Worm (Caenorhabditis elegans) whole organism, midembryonic: ENCODE results near the gene K08D10.11.
A peak's percentile ranks its signal among the peaks of the same experiment; 100 is the strongest.
"Not testable (repeated sequence)": the region's sequence is repeated elsewhere in the genome, so short reads cannot be mapped to it uniquely, and the experiment has no call there.

Experiments used
- T22C8.4 ChIP-seq: fragments of 200-800 bp; sonication (Bioruptor generic); IDR thresholded peaks from 2 replicates; pipeline ENCODE4 v1.3.6; 2022; ENCODE audit warnings: missing genetic modification characterization, missing compliant biosample characterization
- cog-1 ChIP-seq: sonication (generic microtip); optimal IDR thresholded peaks from 2 replicates; lab custom pipeline; 2016; ENCODE audit warnings: missing genetic modification characterization, missing compliant biosample characterization
- flt-1 ChIP-seq: fragments of 200-800 bp; sonication (Bioruptor generic); IDR thresholded peaks from 2 replicates; pipeline ENCODE4 v1.3.6; 2022; ENCODE audit warnings: missing genetic modification characterization, missing compliant biosample characterization
- klf-2 ChIP-seq: fragments of 200-800 bp; sonication (Bioruptor generic); conservative IDR thresholded peaks from 2 replicates; pipeline ENCODE4 v1.3.6; 2022; ENCODE audit warnings: missing genetic modification reagents, missing genetic modification characterization, missing compliant biosample characterization
- med-1 ChIP-seq: sonication (generic microtip); optimal IDR thresholded peaks from 2 replicates; lab custom pipeline; 2017; ENCODE audit warnings: missing genetic modification characterization, mild to moderate bottlenecking, missing compliant biosample characterization, antibody characterized with exemption, missing genetic modification reagents; ENCODE audit not compliant: insufficient read depth
- ref-1 ChIP-seq: fragments of 200-800 bp; sonication (Bioruptor generic); conservative IDR thresholded peaks from 2 replicates; pipeline ENCODE4 v1.3.6; 2022; ENCODE audit warnings: missing genetic modification reagents, missing genetic modification characterization, missing compliant biosample characterization
- tab-1 ChIP-seq: fragments of 200-800 bp; sonication (Bioruptor generic); IDR thresholded peaks from 2 replicates; pipeline ENCODE4 v1.3.6; 2022; ENCODE audit warnings: missing genetic modification characterization, missing compliant biosample characterization
- ztf-23 ChIP-seq: fragments of 200-800 bp; sonication (Bioruptor generic); IDR thresholded peaks from 2 replicates; pipeline ENCODE4 v1.3.6; 2022; ENCODE audit warnings: missing genetic modification reagents, missing genetic modification characterization, missing compliant biosample characterization
- ztf-29 ChIP-seq: fragments of 200-800 bp; sonication (Bioruptor generic); IDR thresholded peaks from 2 replicates; pipeline ENCODE4 v1.3.6; 2022; ENCODE audit warnings: missing genetic modification reagents, missing genetic modification characterization, missing compliant biosample characterization

The K08D10.11 gene

DNA sequence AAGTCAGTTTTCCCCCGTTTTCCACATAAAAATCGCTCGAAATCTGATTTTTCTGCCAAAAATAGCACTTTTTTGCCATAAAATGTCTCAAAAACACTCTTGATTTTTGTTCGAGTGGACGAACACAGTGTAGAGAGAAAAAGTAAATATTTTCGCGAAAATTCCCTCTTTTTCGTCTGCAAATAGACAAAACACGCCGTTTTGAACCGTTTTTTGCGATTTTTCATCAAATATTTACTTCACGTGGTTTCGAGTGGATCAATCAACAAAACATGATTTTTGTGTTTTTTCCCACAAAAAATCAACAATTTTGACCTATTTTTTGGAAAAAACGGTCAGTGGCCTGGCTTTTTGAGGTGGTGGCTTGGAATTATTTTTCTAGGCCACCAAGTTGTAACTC is 23.1 kb upstream of the K08D10.11 start:
- TF ChIP-seq cog-1 (tag; lab: Kevin White, UChicago) (no peak), flt-1 (GFP tag; lab: Robert Waterston, UW) (no peak), ztf-29 (GFP tag; lab: Robert Waterston, UW) (no peak), ref-1 (GFP tag; lab: Robert Waterston, UW) (no peak), klf-2 (no peak), T22C8.4 (GFP tag; lab: Robert Waterston, UW) (no peak), ztf-23 (GFP tag; lab: Robert Waterston, UW) (no peak), tab-1 (GFP tag; lab: Robert Waterston, UW) (no peak), med-1 (GFP tag; lab: Kevin White, UChicago) (no peak)

ce11 chrIV:4207088-4207487 is 21.1 kb upstream of the K08D10.11 start, which contains the start of gene osgn-1:
Gene osgn-1 (plus strand): TSS chrIV:4207388.
- TF ChIP-seq med-1 (GFP tag; lab: Kevin White, UChicago) (no peak), T22C8.4 (GFP tag; lab: Robert Waterston, UW) (no peak), ref-1 (GFP tag; lab: Robert Waterston, UW) (no peak), cog-1 (tag; lab: Kevin White, UChicago) (no peak)

DNA sequence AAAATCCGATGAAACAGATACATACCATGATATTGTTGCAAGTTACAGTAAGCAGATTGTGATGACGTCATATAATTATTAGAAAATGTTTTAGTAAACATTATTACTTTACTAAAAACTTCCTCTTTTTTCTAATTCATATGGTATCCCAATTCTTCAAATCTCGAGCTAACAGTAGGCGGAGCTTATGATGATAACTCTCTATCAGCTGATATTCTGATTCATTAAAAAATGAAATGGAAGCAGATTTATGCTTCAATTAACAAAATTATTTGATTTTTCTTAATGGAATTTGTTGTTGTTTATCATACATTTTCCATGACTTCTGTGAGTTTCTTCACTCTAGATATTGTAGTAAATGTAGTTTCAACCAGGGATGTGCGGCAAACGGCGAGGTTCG is 18.3 kb upstream of the K08D10.11 start, which contains the start of gene pax-2:
Gene pax-2, minus strand, starts transcription at position 101 of the 400 bp plus-strand sequence.
- no peak for TF ChIP-seq ztf-29 (GFP tag; lab: Robert Waterston, UW)
- TF ChIP-seq klf-2, result no peak
- no peak for TF ChIP-seq ref-1 (GFP tag; lab: Robert Waterston, UW)
- TF ChIP-seq flt-1 (GFP tag; lab: Robert Waterston, UW), result no peak
- no peak for TF ChIP-seq cog-1 (tag; lab: Kevin White, UChicago)
- TF ChIP-seq ztf-23 (GFP tag; lab: Robert Waterston, UW), result no peak
- TF ChIP-seq med-1 (GFP tag; lab: Kevin White, UChicago), result no peak
- no peak for TF ChIP-seq T22C8.4 (GFP tag; lab: Robert Waterston, UW)
- TF ChIP-seq tab-1 (GFP tag; lab: Robert Waterston, UW), result no peak

ce11 chrIV:4197167-4197566 is 11.2 kb upstream of the K08D10.11 start, which contains the start of gene cyp-25A6:
Gene cyp-25A6 (plus strand): TSS chrIV:4197467.
- not testable (repeated sequence) for TF ChIP-seq flt-1 (GFP tag; lab: Robert Waterston, UW); ztf-23 (GFP tag; lab: Robert Waterston, UW); med-1 (GFP tag; lab: Kevin White, UChicago)

DNA sequence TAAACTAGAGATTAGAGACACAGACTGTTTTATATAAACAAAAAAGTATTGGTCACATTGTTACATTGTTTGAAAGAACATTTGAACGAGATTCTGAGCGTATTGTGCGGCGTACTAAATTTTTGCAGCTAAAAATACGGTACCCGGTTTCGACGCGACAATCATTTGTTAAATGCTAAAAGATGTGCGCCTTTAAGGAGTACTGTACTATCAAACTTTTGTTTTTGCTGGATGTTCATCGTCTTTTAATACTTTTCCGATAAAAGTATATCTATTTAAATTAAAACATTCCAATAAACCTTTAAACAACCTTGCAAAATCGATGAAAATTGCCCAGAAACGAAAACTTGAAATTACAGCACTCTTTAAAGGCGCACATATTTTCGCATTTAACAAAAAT is 10.7 kb upstream of the K08D10.11 start, which contains the start of gene K06B9.6:
Gene K06B9.6, minus strand, starts transcription at position 101 of the 400 bp plus-strand sequence.
- not testable (repeated sequence) for TF ChIP-seq ztf-29 (GFP tag; lab: Robert Waterston, UW); med-1 (GFP tag; lab: Kevin White, UChicago); ref-1 (GFP tag; lab: Robert Waterston, UW)

- TF ChIP-seq flt-1 (GFP tag; lab: Robert Waterston, UW) (peak; percentile 51; the same call in 1 of the 2 replicates), ztf-23 (GFP tag; lab: Robert Waterston, UW) (peak; percentile 78)
These were observed 1.2 kb downstream of the K08D10.11 start for ce11 chrIV:4184767-4185166.

ce11 chrIV:4180032-4180431 is 6.0 kb downstream of the K08D10.11 start:
- 0 out of 2 replicates have a peak, but pooled peaks have one; percentile 39 for TF ChIP-seq ztf-23 (GFP tag; lab: Robert Waterston, UW)

DNA sequence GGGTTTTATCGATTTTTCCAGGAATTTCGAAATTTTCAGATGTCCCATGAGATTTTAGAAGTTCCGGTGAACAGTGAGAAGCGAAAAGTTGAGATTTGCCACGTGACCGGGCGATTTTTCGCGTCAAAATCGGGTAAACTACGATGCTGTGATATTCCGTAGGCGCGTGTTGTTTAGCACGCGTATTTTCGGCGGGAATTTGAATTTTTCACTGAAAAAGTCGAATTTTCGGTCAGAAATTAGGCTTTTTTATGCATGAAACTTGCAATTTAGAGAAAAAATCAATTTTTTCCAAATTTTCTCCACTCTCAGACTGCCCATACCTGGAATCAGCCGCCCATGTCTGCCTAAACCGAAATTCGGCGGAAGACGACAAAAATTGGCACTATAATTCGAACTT is 7.6 kb downstream of the K08D10.11 start, which contains the start of gene tsen-34:
Gene tsen-34, plus strand, starts transcription at position 34 of the 400 bp plus-strand sequence.
- TF ChIP-seq med-1 (GFP tag; lab: Kevin White, UChicago) (no peak), ztf-29 (GFP tag; lab: Robert Waterston, UW) (no peak), ref-1 (GFP tag; lab: Robert Waterston, UW) (no peak), cog-1 (tag; lab: Kevin White, UChicago) (no peak), T22C8.4 (GFP tag; lab: Robert Waterston, UW) (no peak)

DNA sequence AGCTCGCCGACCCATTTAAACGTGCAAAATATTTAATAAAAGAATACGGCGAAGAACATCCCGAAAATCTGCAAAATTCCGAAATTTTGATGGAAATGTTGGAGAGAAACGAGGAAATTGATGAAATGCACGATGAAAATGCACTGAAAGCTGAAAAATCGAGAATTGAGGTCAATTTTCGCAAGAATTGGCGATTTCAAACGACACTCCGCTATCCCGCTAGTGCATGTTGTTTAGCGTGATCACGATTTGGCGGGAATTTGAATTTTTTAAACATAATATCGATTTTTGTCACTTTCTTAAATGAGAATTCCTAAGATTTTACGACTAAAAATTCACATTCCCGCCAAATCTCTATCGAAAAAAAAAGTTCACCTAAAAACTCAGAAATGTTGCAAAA is 8.4 kb downstream of the K08D10.11 start:
- no peak for TF ChIP-seq ref-1 (GFP tag; lab: Robert Waterston, UW)
- no peak for TF ChIP-seq cog-1 (tag; lab: Kevin White, UChicago)
- no peak for TF ChIP-seq klf-2
- no peak for TF ChIP-seq flt-1 (GFP tag; lab: Robert Waterston, UW)
- TF ChIP-seq T22C8.4 (GFP tag; lab: Robert Waterston, UW), result no peak
- TF ChIP-seq med-1 (GFP tag; lab: Kevin White, UChicago), result no peak
- TF ChIP-seq tab-1 (GFP tag; lab: Robert Waterston, UW), result no peak
- no peak for TF ChIP-seq ztf-23 (GFP tag; lab: Robert Waterston, UW)
- TF ChIP-seq ztf-29 (GFP tag; lab: Robert Waterston, UW), result no peak

- TF ChIP-seq T22C8.4 (GFP tag; lab: Robert Waterston, UW) (no peak), ztf-29 (GFP tag; lab: Robert Waterston, UW) (no peak), med-1 (GFP tag; lab: Kevin White, UChicago) (no peak), flt-1 (GFP tag; lab: Robert Waterston, UW) (no peak), cog-1 (tag; lab: Kevin White, UChicago) (no peak), ref-1 (GFP tag; lab: Robert Waterston, UW) (no peak), tab-1 (GFP tag; lab: Robert Waterston, UW) (no peak), ztf-23 (GFP tag; lab: Robert Waterston, UW) (no peak), klf-2 (no peak)
These were observed 9.3 kb downstream of the K08D10.11 start for ce11 chrIV:4176659-4177058.
